Worm (Caenorhabditis elegans) whole organism, L4 larva: Measurements from ENCODE around the gene C36B7.3.
A peak's percentile ranks its signal among the peaks of the same experiment; 100 is the strongest.

Source experiments
- F49E8.2 ChIP-seq: sonication (generic microtip); optimal IDR thresholded peaks from 2 replicates; lab custom pipeline; 2016; ENCODE audit warnings: missing compliant biosample characterization, mild to moderate bottlenecking, missing genetic modification characterization, borderline replicate concordance
- Y75B8A.6 ChIP-seq: fragments of 200-800 bp; sonication (Bioruptor generic); IDR thresholded peaks from 2 replicates; pipeline ENCODE4 v1.3.6; 2022; ENCODE audit warnings: missing genetic modification reagents, missing genetic modification characterization, missing compliant biosample characterization
- ama-1 ChIP-seq: fragments of 150-350 bp; optimal IDR thresholded peaks from 2 replicates; lab custom pipeline; 2014; ENCODE audit warnings: inconsistent platforms, mixed read lengths
- daf-16 ChIP-seq, 3 experiments: sonication (generic microtip); optimal IDR thresholded peaks; 2 replicates each; lab custom pipeline; 2016 to 2017; ENCODE audit warnings: missing genetic modification characterization in 3 of 3, missing genetic modification reagents in 3 of 3, mild to moderate bottlenecking in 2 of 3, missing compliant biosample characterization in 2 of 3, missing biosample characterization in 1 of 3, moderate library complexity in 1 of 3
- daf-8 ChIP-seq: fragments of 200-800 bp; sonication (Bioruptor generic); IDR thresholded peaks from 2 replicates; pipeline ENCODE4 v1.3.6; 2022; ENCODE audit warnings: missing genetic modification characterization, missing compliant biosample characterization
- dve-1 ChIP-seq: sonication (generic microtip); optimal IDR thresholded peaks from 2 replicates; lab custom pipeline; 2017; ENCODE audit warnings: antibody characterized with exemption, mild to moderate bottlenecking, missing genetic modification characterization, missing compliant biosample characterization; ENCODE audit not compliant: insufficient read depth
- hlh-11 ChIP-seq: fragments of 200-800 bp; sonication (Bioruptor generic); optimal IDR thresholded peaks from 2 replicates; lab custom pipeline; 2018; ENCODE audit warnings: mild to moderate bottlenecking, missing genetic modification characterization, missing compliant biosample characterization
- hlh-30 ChIP-seq: sonication (generic microtip); optimal IDR thresholded peaks from 2 replicates; lab custom pipeline; 2017; ENCODE audit warnings: antibody characterized with exemption, mild to moderate bottlenecking, missing genetic modification characterization, missing compliant biosample characterization; ENCODE audit not compliant: insufficient read depth
- madf-9 ChIP-seq: fragments of 200-800 bp; sonication (Bioruptor generic); conservative IDR thresholded peaks from 2 replicates; pipeline ENCODE4 v1.3.6; 2022; ENCODE audit warnings: missing genetic modification reagents, missing genetic modification characterization, missing compliant biosample characterization
- mdl-1 ChIP-seq, 2 experiments: fragments of 150-350 bp in 1 of 2; sonication (generic microtip) in 1 of 2; optimal IDR thresholded peaks; 2 replicates each; lab custom pipeline; 2014 to 2017; ENCODE audit warnings: missing biosample characterization in 2 of 2, missing genetic modification characterization in 2 of 2
- mdt-29 ChIP-seq: fragments of 200-800 bp; sonication (Bioruptor generic); IDR thresholded peaks from 2 replicates; pipeline ENCODE4 v1.3.6; 2022; ENCODE audit warnings: missing genetic modification reagents, missing genetic modification characterization, missing compliant biosample characterization
- nhr-102 ChIP-seq: sonication (generic microtip); optimal IDR thresholded peaks from 2 replicates; lab custom pipeline; 2016; ENCODE audit warnings: mild to moderate bottlenecking, missing genetic modification characterization, moderate library complexity, missing compliant biosample characterization
- nhr-28 ChIP-seq: fragments of 150-350 bp; optimal IDR thresholded peaks from 2 replicates; lab custom pipeline; 2014; ENCODE audit warnings: missing biosample characterization, missing genetic modification characterization
- nhr-76 ChIP-seq: fragments of 150-350 bp; optimal IDR thresholded peaks from 2 replicates; lab custom pipeline; 2014; ENCODE audit warnings: missing biosample characterization, missing genetic modification characterization
- sdz-12 ChIP-seq: fragments of 200-800 bp; sonication (Bioruptor generic); optimal IDR thresholded peaks from 2 replicates; lab custom pipeline; 2018; ENCODE audit warnings: mild to moderate bottlenecking, missing genetic modification characterization, missing compliant biosample characterization
- set-16 ChIP-seq: fragments of 200-800 bp; sonication (Bioruptor generic); IDR thresholded peaks from 2 replicates; pipeline ENCODE4 v1.3.6; 2022; ENCODE audit warnings: missing genetic modification reagents, missing genetic modification characterization, missing compliant biosample characterization
- unc-62 ChIP-seq, 3 experiments: fragments of 150-350 bp in 1 of 3; sonication (generic microtip); optimal IDR thresholded peaks in 2 of 3; peaks in 1 of 3; 1 replicate in 1 of 3; 2 replicates in 2 of 3; lab custom pipeline; 2014 to 2017; ENCODE audit warnings: missing biosample characterization in 3 of 3, missing genetic modification characterization in 3 of 3, missing genetic modification reagents in 3 of 3, missing genotype in 1 of 3

C36B7.3 gene

ce11 chrX:7140682-7141254, 39.2 kb downstream of the C36B7.3 start:
- TF ChIP-seq unc-62 (GFP tag; optimal IDR thresholded peaks at IDR 0.05 in 1 of 2; lab: Kevin White, UChicago) (peak in 1 of 2 experiments; percentile 95), unc-62 (tag; optimal IDR thresholded peaks at IDR 0.05; lab: Kevin White, UChicago) (no peak), daf-8 (no peak)

ce11 chrX:7143515-7143914, 41.9 kb downstream of the C36B7.3 start, which contains the start of gene alh-10:
TSS of gene alh-10 (minus strand) at chrX:7143641.
- TF ChIP-seq madf-9 (no peak), nhr-28 (tag; lab: Kevin White, UChicago) (peak; percentile 92), dve-1 (peak; percentile 39), mdl-1 (tag; optimal IDR thresholded peaks at IDR 0.05; lab: Kevin White, UChicago) (no peak), hlh-30 (tag; lab: Kevin White, UChicago) (peak; percentile 46), Y75B8A.6 (no peak)
- TF ChIP-seq, all 104 proteins: peak for 3

ce11 chrX:7149670-7150069, 48.1 kb downstream of the C36B7.3 start:
- TF ChIP-seq unc-62 (GFP tag; optimal IDR thresholded peaks at IDR 0.05 in 1 of 2; lab: Kevin White, UChicago) (peak in 1 of 2 experiments; percentile 87), unc-62 (tag; optimal IDR thresholded peaks at IDR 0.05; lab: Kevin White, UChicago) (no peak), hlh-11 (tag; lab: Kevin White, UChicago) (no peak), F49E8.2 (tag; lab: Kevin White, UChicago) (no peak), sdz-12 (no peak)

ce11 chrX:7151189-7151857, 49.7 kb downstream of the C36B7.3 start, which contains the start of gene lam-2:
TSS of gene lam-2 (minus strand) at chrX:7151239.
- no peak for TF ChIP-seq ama-1 (lab: Kevin White, UChicago)
- TF ChIP-seq set-16 (GFP tag; lab: Robert Waterston, UW) = no peak
- TF ChIP-seq nhr-102 (tag; lab: Kevin White, UChicago) = no peak
- TF ChIP-seq nhr-76 (tag; lab: Kevin White, UChicago) = no peak
- no peak for TF ChIP-seq mdt-29 (GFP tag; lab: Robert Waterston, UW)
- no peak for TF ChIP-seq daf-16 (GFP tag; optimal IDR thresholded peaks at IDR 0.05; lab: Kevin White, UChicago)
- TF ChIP-seq daf-16 (tag; optimal IDR thresholded peaks at IDR 0.05; lab: Kevin White, UChicago) = no peak
